Fruit fly (Drosophila melanogaster) whole organism, wandering third instar larva: ENCODE data around the gene CG15153.

Source experiments
- Hr78 ChIP-seq: fragments of >200 bp; optimal IDR thresholded peaks from 2 replicates; lab custom pipeline; 2017; ENCODE audit warnings: missing biosample characterization, missing genetic modification characterization
- dsf ChIP-seq: sonication (Bioruptor generic); optimal IDR thresholded peaks from 2 replicates; lab custom pipeline; 2016; ENCODE audit warnings: missing biosample characterization, missing genetic modification characterization, borderline replicate concordance
- tai ChIP-seq: sonication (Bioruptor generic); optimal IDR thresholded peaks from 2 replicates; lab custom pipeline; 2016; ENCODE audit warnings: missing biosample characterization, missing genetic modification characterization

dm6 chr2L:18125649-18126048, 33.6 kb upstream of the CG15153 start, which contains the start of gene Grl36b:
- no peak for TF ChIP-seq tai (GFP tag; lab: Kevin White, UChicago)
- no peak for TF ChIP-seq Hr78 (GFP tag; lab: Kevin White, UChicago)
- no peak for TF ChIP-seq dsf
